Fruit fly (Drosophila melanogaster): ENCODE measurements around the gene Asator.

Gene Asator

dm6 chr4:424630-425327 is 64.0 kb downstream of the Asator start (continued):
- TF ChIP-seq CG34406 (GFP tag; optimal IDR thresholded peaks at IDR 0.05) = peak; percentile 61
- peak in 1 of 2 experiments; percentile 44 for TF ChIP-seq salr (GFP tag; optimal IDR thresholded peaks at IDR 0.05)
- TF ChIP-seq topi (GFP tag; optimal IDR thresholded peaks at IDR 0.05) = peak; percentile 86
- peak; percentile 89 for TF ChIP-seq lz (GFP tag; optimal IDR thresholded peaks at IDR 0.05)
- no peak for TF ChIP-seq CG32006 (GFP tag; optimal IDR thresholded peaks at IDR 0.05)
- TF ChIP-seq CG11294 (GFP tag; IDR thresholded peaks at IDR 0.05) = no peak
- peak; percentile 88 for TF ChIP-seq esn (GFP tag; optimal IDR thresholded peaks at IDR 0.05)
- peak; percentile 88 for TF ChIP-seq Met (GFP tag; optimal IDR thresholded peaks at IDR 0.05)
- peak; percentile 75 for TF ChIP-seq CG11902 (GFP tag; optimal IDR thresholded peaks at IDR 0.05)
- TF ChIP-seq vri (GFP tag; optimal IDR thresholded peaks at IDR 0.05) = no peak
- no peak for TF ChIP-seq Eip93F (GFP tag; optimal IDR thresholded peaks at IDR 0.05)
- TF ChIP-seq CG10669 (GFP tag; optimal IDR thresholded peaks at IDR 0.05) = peak; percentile 47
- peak; percentile 59 for TF ChIP-seq Ets96B (tag; optimal IDR thresholded peaks at IDR 0.05)
- peak; percentile 69 for TF ChIP-seq achi (GFP tag; optimal IDR thresholded peaks at IDR 0.05)
- TF ChIP-seq spab (GFP tag; optimal IDR thresholded peaks at IDR 0.05) = no peak
- TF ChIP-seq svp (GFP tag) = no peak
- peak; percentile 12 for TF ChIP-seq CG8632 (GFP tag; optimal IDR thresholded peaks at IDR 0.05)
- peak; percentile 86 for TF ChIP-seq OdsH (GFP tag; optimal IDR thresholded peaks at IDR 0.05)
- peak; percentile 93 for TF ChIP-seq cyc (GFP tag; optimal IDR thresholded peaks at IDR 0.05)
- TF ChIP-seq Ets21C (GFP tag; optimal IDR thresholded peaks at IDR 0.05) = peak; percentile 80
- peak; percentile 87 for TF ChIP-seq Hr4 (GFP tag; optimal IDR thresholded peaks at IDR 0.05)
- TF ChIP-seq Gug (GFP tag; IDR thresholded peaks at IDR 0.05) = no peak
- TF ChIP-seq fd85E (GFP tag; optimal IDR thresholded peaks at IDR 0.05) = no peak

- TF ChIP-seq CG34406 (GFP tag; optimal IDR thresholded peaks at IDR 0.05) (no peak), CG11762 (GFP tag; optimal IDR thresholded peaks at IDR 0.05; ENCODE audit: insufficient read depth) (no peak), fd59A (GFP tag; optimal IDR thresholded peaks at IDR 0.05) (no peak), CG8319 (GFP tag; optimal IDR thresholded peaks at IDR 0.05) (no peak), eg (GFP tag; IDR thresholded peaks at IDR 0.05) (no peak), CG3919 (GFP tag; optimal IDR thresholded peaks at IDR 0.05) (no peak)
Measured at dm6 chr4:423338-423737, 65.5 kb downstream of the Asator start.

dm6 chr4:421772-422171 is 67.0 kb downstream of the Asator start:
- TF ChIP-seq CG8632 (GFP tag; optimal IDR thresholded peaks at IDR 0.05) = no peak
- no peak for TF ChIP-seq dsx (GFP tag; optimal IDR thresholded peaks at IDR 0.05; ENCODE audit: poor library complexity, severe bottlenecking)
- no peak for TF ChIP-seq CG10631 (GFP tag; optimal IDR thresholded peaks at IDR 0.05)
- no peak for TF ChIP-seq CG8319 (GFP tag; optimal IDR thresholded peaks at IDR 0.05)
- TF ChIP-seq CG9139 (GFP tag; optimal IDR thresholded peaks at IDR 0.05) = no peak
- TF ChIP-seq svp (GFP tag) = no peak
- TF ChIP-seq fkh (GFP tag; optimal IDR thresholded peaks at IDR 0.05) = no peak
- no peak for TF ChIP-seq CG1621 (tag; optimal IDR thresholded peaks at IDR 0.05)
- TF ChIP-seq ss (GFP tag; optimal IDR thresholded peaks at IDR 0.05) = no peak
- TF ChIP-seq fd85E (GFP tag; optimal IDR thresholded peaks at IDR 0.05) = no peak
- TF ChIP-seq acj6 (GFP tag; optimal IDR thresholded peaks at IDR 0.05) = no peak
- TF ChIP-seq topi (GFP tag; optimal IDR thresholded peaks at IDR 0.05) = no peak
- no peak for TF ChIP-seq CG3032 (tag; optimal IDR thresholded peaks at IDR 0.05)

DNA sequence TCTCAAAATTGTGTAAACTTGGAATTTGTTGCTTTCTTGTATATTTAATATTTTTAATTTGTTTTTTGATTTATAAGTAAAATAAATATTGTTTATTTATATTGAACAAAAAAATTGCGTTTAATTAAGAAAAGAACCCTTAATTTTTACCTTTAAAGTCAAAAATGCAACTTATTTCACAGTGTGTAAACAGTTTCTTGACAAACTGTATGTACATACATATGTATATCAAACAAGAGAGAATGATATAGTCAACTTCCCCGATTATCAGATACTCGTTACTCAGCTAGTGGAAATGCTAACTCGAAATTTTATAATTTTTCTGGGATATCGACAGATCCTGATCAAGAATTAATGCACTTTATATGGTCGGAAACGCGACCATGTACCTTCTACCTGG is 67.8 kb downstream of the Asator start:
- TF ChIP-seq dsx (GFP tag; optimal IDR thresholded peaks at IDR 0.05; ENCODE audit: poor library complexity, severe bottlenecking) (no peak), Sox15 (GFP tag; optimal IDR thresholded peaks at IDR 0.05) (no peak), achi (GFP tag; optimal IDR thresholded peaks at IDR 0.05) (no peak), Ets21C (GFP tag; optimal IDR thresholded peaks at IDR 0.05) (no peak), pdm3 (GFP tag; optimal IDR thresholded peaks at IDR 0.05) (no peak), Sox14 (GFP tag; optimal IDR thresholded peaks at IDR 0.05) (no peak), CG3919 (GFP tag; optimal IDR thresholded peaks at IDR 0.05) (no peak), CG4318 (GFP tag; optimal IDR thresholded peaks at IDR 0.05) (no peak), CG8319 (GFP tag; optimal IDR thresholded peaks at IDR 0.05) (no peak), CG3032 (tag; optimal IDR thresholded peaks at IDR 0.05) (no peak), CG8632 (GFP tag; optimal IDR thresholded peaks at IDR 0.05) (no peak), CG16779 (tag; optimal IDR thresholded peaks at IDR 0.05) (no peak), Hr39 (GFP tag; optimal IDR thresholded peaks at IDR 0.05) (no peak), CG32006 (GFP tag; optimal IDR thresholded peaks at IDR 0.05) (no peak), dac (GFP tag; optimal IDR thresholded peaks at IDR 0.05) (no peak)
